Worm (Caenorhabditis elegans): ENCODE data around the gene coq-6.

coq-6 gene

DNA sequence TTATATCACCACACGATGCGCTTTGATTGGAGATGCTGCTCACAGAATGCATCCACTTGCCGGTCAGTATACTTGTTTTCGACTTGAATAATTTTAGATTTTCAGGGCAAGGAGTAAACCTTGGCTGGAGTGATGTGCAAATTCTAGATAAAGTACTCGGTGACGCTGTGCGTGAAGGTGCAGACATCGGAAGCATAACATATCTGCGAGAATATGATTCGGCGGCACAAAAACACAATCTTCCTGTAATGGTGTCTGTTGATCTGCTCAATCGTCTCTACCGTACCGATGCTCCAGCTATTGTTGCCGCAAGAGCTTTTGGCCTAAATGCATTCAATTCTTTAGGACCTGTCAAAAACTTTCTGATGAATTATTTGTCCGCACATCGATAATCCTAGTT lies 1.9 kb downstream of the coq-6 start:
- TF ChIP-seq zim-3 (tag; optimal IDR thresholded peaks at IDR 0.05) (peak; percentile 34), C06A6.2 (GFP tag; conservative IDR thresholded peaks at IDR 0.05) (peak; percentile 75), mes-4 (tag; optimal IDR thresholded peaks at IDR 0.05) (no peak), tlf-1 (GFP tag; optimal IDR thresholded peaks at IDR 0.05) (peak; percentile 57), madf-10 (tag; optimal IDR thresholded peaks at IDR 0.05) (peak; percentile 58), ztf-28 (GFP tag; IDR thresholded peaks at IDR 0.05) (0 out of 2 replicates have a peak, but pooled peaks have one; percentile 61), madf-3 (GFP tag; IDR thresholded peaks at IDR 0.05) (0 out of 2 replicates have a peak, but pooled peaks have one; percentile 7), lir-1 (GFP tag; conservative IDR thresholded peaks at IDR 0.05) (peak; percentile 41; the same call in 1 of the 2 replicates), let-526 (GFP tag; IDR thresholded peaks at IDR 0.05) (0 out of 2 replicates have a peak, but pooled peaks have one; percentile 49), chd-7 (tag; optimal IDR thresholded peaks at IDR 0.05) (peak; percentile 49), hmg-1.2 (GFP tag; IDR thresholded peaks at IDR 0.05) (0 out of 2 replicates have a peak, but pooled peaks have one; percentile 15), lin-40 (tag; optimal IDR thresholded peaks at IDR 0.05) (peak; percentile 24), K11D2.4 (GFP tag; IDR thresholded peaks at IDR 0.05) (no peak), ceh-58 (GFP tag; IDR thresholded peaks at IDR 0.05) (0 out of 2 replicates have a peak, but pooled peaks have one; percentile 1), ama-1 (optimal IDR thresholded peaks at IDR 0.05) (peak; percentile 96), ama-1 (GFP tag; optimal IDR thresholded peaks at IDR 0.05) (no peak), tbp1 (GFP tag; optimal IDR thresholded peaks at IDR 0.05) (peak; percentile 3), cebp-2 (GFP tag; IDR thresholded peaks at IDR 0.05) (0 out of 2 replicates have a peak, but pooled peaks have one; percentile 40), attf-3 (GFP tag; conservative IDR thresholded peaks at IDR 0.05) (0 out of 2 replicates have a peak, but pooled peaks have one; percentile 9), attf-5 (GFP tag; optimal IDR thresholded peaks at IDR 0.05) (peak; percentile 17), aptf-2 (GFP tag; conservative IDR thresholded peaks at IDR 0.05) (no peak), F37B4.10 (GFP tag; IDR thresholded peaks at IDR 0.05) (0 out of 2 replicates have a peak, but pooled peaks have one; percentile 80), hrde-1 (tag; optimal IDR thresholded peaks at IDR 0.05; ENCODE audit: borderline replicate concordance) (peak; percentile 52), ZK185.1 (tag; optimal IDR thresholded peaks at IDR 0.05; ENCODE audit: poor library complexity, severe bottlenecking) (peak; percentile 75), rpc-1 (optimal IDR thresholded peaks at IDR 0.05) (no peak), rpc-1 (tag; optimal IDR thresholded peaks at IDR 0.05) (no peak), repo-1 (tag; optimal IDR thresholded peaks at IDR 0.05) (peak; percentile 83), hlh-12 (tag; optimal IDR thresholded peaks at IDR 0.05) (no peak), ceh-91 (GFP tag; IDR thresholded peaks at IDR 0.05) (no peak), B0336.3 (GFP tag; IDR thresholded peaks at IDR 0.05) (0 out of 2 replicates have a peak, but pooled peaks have one; percentile 41), atf-7 (tag; optimal IDR thresholded peaks at IDR 0.05) (peak; percentile 9), Y79H2A.3 (GFP tag; conservative IDR thresholded peaks at IDR 0.05) (peak; percentile 80; the same call in 1 of the 2 replicates), snpc-1.1 (tag; optimal IDR thresholded peaks at IDR 0.05; ENCODE audit: insufficient read depth) (no peak), F52B5.7 (tag; optimal IDR thresholded peaks at IDR 0.05) (peak; percentile 15), lin-26 (GFP tag; IDR thresholded peaks at IDR 0.05) (peak; percentile 58; the same call in 1 of the 2 replicates), D2030.7 (GFP tag; IDR thresholded peaks at IDR 0.05) (no peak), ztf-26 (tag; optimal IDR thresholded peaks at IDR 0.05) (peak; percentile 41), lag-1 (GFP tag; IDR thresholded peaks at IDR 0.05) (no peak), cebp-1 (GFP tag; IDR thresholded peaks at IDR 0.05) (0 out of 2 replicates have a peak, but pooled peaks have one; percentile 22), cebp-1 (tag; optimal IDR thresholded peaks at IDR 0.05) (peak; percentile 58), lin-35 (GFP tag; optimal IDR thresholded peaks at IDR 0.05) (no peak), Y53G8AR.9 (GFP tag; conservative IDR thresholded peaks at IDR 0.05) (peak; percentile 58; the same call in 1 of the 2 replicates)
